Fruit fly (Drosophila melanogaster): Measurements from ENCODE around the gene pim.

DNA sequence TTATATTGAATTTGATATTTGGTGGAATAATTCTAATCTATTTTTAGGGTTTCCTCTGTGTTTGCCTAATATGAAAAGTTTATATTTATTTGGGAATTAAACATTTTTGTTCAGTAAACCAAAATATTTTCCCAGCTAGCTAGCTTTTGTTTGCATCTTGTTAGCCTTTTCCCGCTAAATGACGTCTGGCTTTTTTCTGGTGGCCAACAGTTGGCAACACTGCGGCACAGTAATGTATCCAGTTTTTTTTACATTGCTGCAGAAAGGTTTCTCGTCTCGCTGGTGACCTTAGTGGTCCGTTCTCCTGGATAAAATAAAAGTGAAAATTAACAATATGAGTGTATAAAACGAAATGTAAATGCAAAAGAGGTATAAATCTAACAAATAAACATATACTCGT is 1.4 kb downstream of the pim start, which contains the start of gene lft:
- TF ChIP-seq D1 (tag; optimal IDR thresholded peaks at IDR 0.05) (no peak), CG4496 (GFP tag; IDR thresholded peaks at IDR 0.05) (no peak), EcR (GFP tag; optimal IDR thresholded peaks at IDR 0.05) (no peak), Snoo (tag; optimal IDR thresholded peaks at IDR 0.05) (no peak), CG13204 (GFP tag; optimal IDR thresholded peaks at IDR 0.05) (no peak), Ets98B (GFP tag; IDR thresholded peaks at IDR 0.05) (no peak), CG17806 (tag; optimal IDR thresholded peaks at IDR 0.05) (no peak), CG15710 (tag; optimal IDR thresholded peaks at IDR 0.05) (no peak), CG10348 (GFP tag; IDR thresholded peaks at IDR 0.05) (no peak)

Measured in whole organism, pupa.